Worm (Caenorhabditis elegans) whole organism, young adult: ENCODE measurements around the gene F48C5.2.
A peak's percentile ranks its signal among the peaks of the same experiment; 100 is the strongest.

Source experiments
- B0336.3 ChIP-seq: fragments of 200-800 bp; sonication (Bioruptor generic); IDR thresholded peaks from 2 replicates; pipeline ENCODE4 v1.3.6; 2022; ENCODE audit warnings: missing genetic modification characterization, missing compliant biosample characterization
- C06A6.2 ChIP-seq: fragments of 200-800 bp; sonication (Bioruptor generic); conservative IDR thresholded peaks from 2 replicates; pipeline ENCODE4 v1.3.6; 2022; ENCODE audit warnings: missing genetic modification characterization, missing compliant biosample characterization
- F22D6.2 ChIP-seq: sonication (generic microtip); optimal IDR thresholded peaks from 2 replicates; lab custom pipeline; 2016; ENCODE audit warnings: mild to moderate bottlenecking, missing genetic modification characterization, missing compliant biosample characterization
- F23B12.7 ChIP-seq: sonication (generic microtip); optimal IDR thresholded peaks from 2 replicates; lab custom pipeline; 2017; ENCODE audit warnings: missing genetic modification characterization, mild to moderate bottlenecking, missing compliant biosample characterization, antibody characterized with exemption, moderate library complexity; ENCODE audit not compliant: insufficient read depth
- F37B4.10 ChIP-seq: fragments of 200-800 bp; sonication (Bioruptor generic); IDR thresholded peaks from 2 replicates; pipeline ENCODE4 v1.3.6; 2022; ENCODE audit warnings: missing genetic modification characterization, missing compliant biosample characterization
- F39B2.1 ChIP-seq: fragments of 200-800 bp; sonication (Bioruptor generic); IDR thresholded peaks from 2 replicates; pipeline ENCODE4 v1.3.6; 2022; ENCODE audit warnings: missing genetic modification reagents, missing genetic modification characterization, missing compliant biosample characterization
- F57A8.1 ChIP-seq: fragments of 200-800 bp; sonication (Bioruptor generic); optimal IDR thresholded peaks from 2 replicates; lab custom pipeline; 2018; ENCODE audit warnings: mild to moderate bottlenecking, missing genetic modification characterization, moderate library complexity, missing compliant biosample characterization
- T07F8.4 ChIP-seq: sonication (generic microtip); optimal IDR thresholded peaks from 2 replicates; lab custom pipeline; 2016; ENCODE audit warnings: mild to moderate bottlenecking, missing genetic modification characterization, moderate library complexity, missing compliant biosample characterization
- Y53F4B.3 ChIP-seq: fragments of 200-800 bp; sonication (Bioruptor generic); IDR thresholded peaks from 2 replicates; pipeline ENCODE4 v1.3.6; 2022; ENCODE audit warnings: missing genetic modification reagents, missing genetic modification characterization, missing compliant biosample characterization
- Y67H2A.10 ChIP-seq: fragments of 200-800 bp; sonication (Bioruptor generic); conservative IDR thresholded peaks from 2 replicates; pipeline ENCODE4 v1.3.6; 2022; ENCODE audit warnings: missing genetic modification reagents, missing genetic modification characterization, missing compliant biosample characterization
- akir-1 ChIP-seq: fragments of 200-800 bp; sonication (Bioruptor generic); optimal IDR thresholded peaks from 2 replicates; lab custom pipeline; 2018; ENCODE audit warnings: mild to moderate bottlenecking, missing genetic modification characterization, moderate library complexity, missing compliant biosample characterization
- aptf-2 ChIP-seq: fragments of 200-800 bp; sonication (Bioruptor generic); conservative IDR thresholded peaks from 2 replicates; pipeline ENCODE4 v1.3.6; 2022; ENCODE audit warnings: missing genetic modification reagents, missing genetic modification characterization, missing compliant biosample characterization
- attf-3 ChIP-seq: fragments of 200-800 bp; sonication (Bioruptor generic); conservative IDR thresholded peaks from 2 replicates; pipeline ENCODE4 v1.3.6; 2022; ENCODE audit warnings: missing genetic modification reagents, missing genetic modification characterization, missing compliant biosample characterization
- bed-1 ChIP-seq: fragments of 200-800 bp; sonication (Bioruptor generic); IDR thresholded peaks from 2 replicates; pipeline ENCODE4 v1.3.6; 2022; ENCODE audit warnings: missing genetic modification reagents, missing genetic modification characterization, missing compliant biosample characterization
- cebp-1 ChIP-seq, 2 experiments: fragments of 200-800 bp in 1 of 2; sonication (Bioruptor generic) in 1 of 2; sonication (generic microtip) in 1 of 2; IDR thresholded peaks in 1 of 2; optimal IDR thresholded peaks in 1 of 2; 2 replicates each; pipeline versions ENCODE4 v1.3.6 to Lab custom; 2017 to 2022; ENCODE audit warnings: missing compliant biosample characterization in 2 of 2, missing genetic modification characterization in 2 of 2, mild to moderate bottlenecking in 1 of 2, missing genetic modification reagents in 1 of 2, moderate library complexity in 1 of 2
- ceh-27 ChIP-seq: fragments of 200-800 bp; sonication (Bioruptor generic); optimal IDR thresholded peaks from 2 replicates; lab custom pipeline; 2018; ENCODE audit warnings: mild to moderate bottlenecking, missing genetic modification characterization, moderate library complexity, missing compliant biosample characterization
- ceh-58 ChIP-seq: fragments of 200-800 bp; sonication (Bioruptor generic); IDR thresholded peaks from 2 replicates; pipeline ENCODE4 v1.3.6; 2022; ENCODE audit warnings: missing genetic modification characterization, missing compliant biosample characterization
- ceh-91 ChIP-seq: fragments of 200-800 bp; sonication (Bioruptor generic); IDR thresholded peaks from 2 replicates; pipeline ENCODE4 v1.3.6; 2022; ENCODE audit warnings: missing genetic modification reagents, missing genetic modification characterization, missing compliant biosample characterization
- die-1 ChIP-seq: sonication (generic microtip); optimal IDR thresholded peaks from 2 replicates; lab custom pipeline; 2016; ENCODE audit warnings: missing genotype, mild to moderate bottlenecking, missing genetic modification characterization, missing compliant biosample characterization
- egrh-3 ChIP-seq: fragments of 200-800 bp; sonication (Bioruptor generic); IDR thresholded peaks from 2 replicates; pipeline ENCODE4 v1.3.6; 2022; ENCODE audit warnings: missing genetic modification reagents, missing genetic modification characterization, missing compliant biosample characterization
- ets-4 ChIP-seq: fragments of 200-800 bp; sonication (Bioruptor generic); optimal IDR thresholded peaks from 2 replicates; lab custom pipeline; 2018; ENCODE audit warnings: mild to moderate bottlenecking, missing genetic modification characterization, missing compliant biosample characterization
- him-1 ChIP-seq: sonication (generic microtip); optimal IDR thresholded peaks from 2 replicates; lab custom pipeline; 2016; ENCODE audit warnings: missing genotype, missing genetic modification reagents, missing genetic modification characterization, missing compliant biosample characterization
- hlh-12 ChIP-seq: sonication (generic microtip); optimal IDR thresholded peaks from 2 replicates; lab custom pipeline; 2016; ENCODE audit warnings: missing genetic modification characterization, missing compliant biosample characterization
- hlh-26 ChIP-seq: fragments of 200-800 bp; sonication (Bioruptor generic); conservative IDR thresholded peaks from 2 replicates; pipeline ENCODE4 v1.3.6; 2022; ENCODE audit warnings: missing genetic modification reagents, missing genetic modification characterization, missing compliant biosample characterization
- hmg-1.2 ChIP-seq: fragments of 200-800 bp; sonication (Bioruptor generic); IDR thresholded peaks from 2 replicates; pipeline ENCODE4 v1.3.6; 2022; ENCODE audit warnings: missing genetic modification reagents, missing genetic modification characterization, missing compliant biosample characterization
- hsf-1 ChIP-seq: fragments of 200-800 bp; sonication (Bioruptor generic); IDR thresholded peaks from 2 replicates; pipeline ENCODE4 v1.3.6; 2022; ENCODE audit warnings: missing genetic modification reagents, missing genetic modification characterization, missing compliant biosample characterization
- lin-40 ChIP-seq: sonication (generic microtip); optimal IDR thresholded peaks from 2 replicates; lab custom pipeline; 2016; ENCODE audit warnings: missing genetic modification characterization, mild to moderate bottlenecking, missing compliant biosample characterization, missing genotype, missing genetic modification reagents
- madf-10 ChIP-seq: sonication (generic microtip); optimal IDR thresholded peaks from 2 replicates; lab custom pipeline; 2016; ENCODE audit warnings: mild to moderate bottlenecking, missing genetic modification characterization, missing compliant biosample characterization
- mcd-1 ChIP-seq: fragments of 200-800 bp; sonication (Bioruptor generic); IDR thresholded peaks from 2 replicates; pipeline ENCODE4 v1.3.6; 2022; ENCODE audit warnings: missing genetic modification reagents, missing genetic modification characterization, missing compliant biosample characterization
- nhr-27 ChIP-seq: fragments of 200-800 bp; sonication (Bioruptor generic); optimal IDR thresholded peaks from 2 replicates; lab custom pipeline; 2018; ENCODE audit warnings: mild to moderate bottlenecking, missing genetic modification characterization, moderate library complexity, missing compliant biosample characterization
- nhr-80 ChIP-seq: sonication (generic microtip); optimal IDR thresholded peaks from 2 replicates; lab custom pipeline; 2016; ENCODE audit warnings: missing genetic modification characterization, missing compliant biosample characterization
- pha-4 ChIP-seq: fragments of 150-350 bp; sonication (generic microtip); optimal IDR thresholded peaks from 2 replicates; lab custom pipeline; 2014; ENCODE audit warnings: missing biosample characterization, missing genetic modification reagents, missing genetic modification characterization
- rpc-1 ChIP-seq, 2 experiments: fragments of 150-350 bp in 1 of 2; sonication (generic microtip) in 1 of 2; optimal IDR thresholded peaks; 2 replicates each; lab custom pipeline; 2014 to 2018; ENCODE audit warnings: missing biosample characterization in 1 of 2, missing genetic modification characterization in 1 of 2, missing genetic modification reagents in 1 of 2, missing genotype in 1 of 2
- snpc-1.1 ChIP-seq: sonication (generic microtip); optimal IDR thresholded peaks from 2 replicates; lab custom pipeline; 2017; ENCODE audit warnings: missing genetic modification characterization, mild to moderate bottlenecking, missing compliant biosample characterization, antibody characterized with exemption, moderate library complexity, missing genotype, missing genetic modification reagents; ENCODE audit not compliant: insufficient read depth
- snpc-1.3 ChIP-seq: sonication (generic microtip); optimal IDR thresholded peaks from 2 replicates; lab custom pipeline; 2017; ENCODE audit warnings: missing genetic modification characterization, mild to moderate bottlenecking, missing compliant biosample characterization, antibody characterized with exemption, moderate library complexity, missing genotype, missing genetic modification reagents; ENCODE audit not compliant: insufficient read depth
- sptf-2 ChIP-seq: fragments of 200-800 bp; sonication (Bioruptor generic); optimal IDR thresholded peaks from 2 replicates; lab custom pipeline; 2018; ENCODE audit warnings: mild to moderate bottlenecking, missing genetic modification characterization, missing compliant biosample characterization
- tbx-9 ChIP-seq: sonication (generic microtip); optimal IDR thresholded peaks from 2 replicates; lab custom pipeline; 2016; ENCODE audit warnings: borderline replicate concordance, missing genetic modification characterization, inconsistent platforms, missing compliant biosample characterization
- xnd-1 ChIP-seq: sonication (generic microtip); optimal IDR thresholded peaks from 2 replicates; lab custom pipeline; 2016; ENCODE audit warnings: missing genotype, missing genetic modification reagents, missing genetic modification characterization, missing compliant biosample characterization
- zfh-2 ChIP-seq: fragments of 200-800 bp; sonication (Bioruptor generic); conservative IDR thresholded peaks from 2 replicates; pipeline ENCODE4 v1.3.6; 2022; ENCODE audit warnings: missing genetic modification reagents, missing genetic modification characterization, missing compliant biosample characterization
- ztf-22 ChIP-seq: fragments of 200-800 bp; sonication (Bioruptor generic); optimal IDR thresholded peaks from 2 replicates; lab custom pipeline; 2018; ENCODE audit warnings: mild to moderate bottlenecking, missing genetic modification characterization, moderate library complexity, missing compliant biosample characterization
- ztf-3 ChIP-seq: fragments of 200-800 bp; sonication (Bioruptor generic); optimal IDR thresholded peaks from 2 replicates; lab custom pipeline; 2018; ENCODE audit warnings: mild to moderate bottlenecking, missing genetic modification characterization, missing compliant biosample characterization

The F48C5.2 gene

ce11 chrX:11426647-11427046, 27.5 kb downstream of the F48C5.2 start:
- no peak for TF ChIP-seq egrh-3
- TF ChIP-seq nhr-80 (tag; lab: Kevin White, UChicago), result peak; percentile 11

ce11 chrX:11419988-11420387, 34.1 kb downstream of the F48C5.2 start, which contains the start of gene F46C3.6:
TSS of gene F46C3.6 (minus strand) at chrX:11420074.
- TF ChIP-seq F23B12.7 (tag; lab: Kevin White, UChicago) (no peak), xnd-1 (tag; lab: Kevin White, UChicago) (no peak), B0336.3 (GFP tag; lab: Robert Waterston, UW) (no peak), attf-3 (GFP tag; lab: Robert Waterston, UW) (no peak), snpc-1.1 (tag; lab: Kevin White, UChicago) (no peak), zfh-2 (GFP tag; lab: Robert Waterston, UW) (no peak), egrh-3 (no peak), F57A8.1 (no peak), Y67H2A.10 (no peak), mcd-1 (GFP tag; lab: Robert Waterston, UW) (no peak), ztf-22 (GFP tag; lab: Kevin White, UChicago) (no peak), madf-10 (no peak), F37B4.10 (no peak), ceh-91 (GFP tag; lab: Robert Waterston, UW) (no peak), him-1 (tag; lab: Kevin White, UChicago) (no peak), C06A6.2 (GFP tag; lab: Robert Waterston, UW) (no peak), die-1 (tag; lab: Kevin White, UChicago) (no peak), sptf-2 (GFP tag; lab: Kevin White, UChicago) (no peak), hlh-12 (tag; lab: Kevin White, UChicago) (no peak)

- peak; percentile 7 for TF ChIP-seq nhr-80 (tag; lab: Kevin White, UChicago)
- TF ChIP-seq snpc-1.3 (tag; lab: Kevin White, UChicago), result no peak
These were observed 35.5 kb downstream of the F48C5.2 start, which contains the start of gene F46C3.2 for ce11 chrX:11418667-11419066. TSS of gene F46C3.2 (minus strand) at chrX:11418767.

ce11 chrX:11414837-11415550, 39.1 kb downstream of the F48C5.2 start, which contains the start of gene pek-1:
TSS of gene pek-1 (minus strand) at chrX:11414887.
- TF ChIP-seq ceh-27 (GFP tag; lab: Kevin White, UChicago) (no peak), ztf-3 (GFP tag; lab: Kevin White, UChicago) (no peak), ceh-58 (GFP tag; lab: Robert Waterston, UW) (no peak), F22D6.2 (tag; lab: Kevin White, UChicago) (no peak), T07F8.4 (tag; lab: Kevin White, UChicago) (no peak), nhr-27 (no peak), B0336.3 (GFP tag; lab: Robert Waterston, UW) (peak; percentile 44; the same call in 1 of the 2 replicates), ets-4 (GFP tag; lab: Kevin White, UChicago) (no peak), lin-40 (tag; lab: Kevin White, UChicago) (peak; percentile 45), akir-1 (GFP tag; lab: Kevin White, UChicago) (no peak), aptf-2 (GFP tag; lab: Robert Waterston, UW) (no peak), Y53F4B.3 (GFP tag; lab: Robert Waterston, UW) (no peak), tbx-9 (tag; lab: Kevin White, UChicago) (no peak), hsf-1 (peak; percentile 89), hmg-1.2 (GFP tag; lab: Robert Waterston, UW) (peak; percentile 62; the same call in 1 of the 2 replicates), rpc-1 (optimal IDR thresholded peaks at IDR 0.05; lab: Kevin White, UChicago) (peak; percentile 15), rpc-1 (tag; optimal IDR thresholded peaks at IDR 0.05; lab: Kevin White, UChicago) (no peak), hlh-26 (GFP tag; lab: Robert Waterston, UW) (no peak), F39B2.1 (no peak), Y67H2A.10 (no peak), cebp-1 (GFP tag; IDR thresholded peaks at IDR 0.05; lab: Robert Waterston, UW) (no peak), cebp-1 (tag; optimal IDR thresholded peaks at IDR 0.05; lab: Kevin White, UChicago) (peak; percentile 73), bed-1 (GFP tag; lab: Robert Waterston, UW) (no peak), madf-10 (peak; percentile 4), pha-4 (tag; lab: Kevin White, UChicago) (no peak)
